Fruit fly (Drosophila melanogaster): ENCODE results near the gene Cyp313a5.

DNA sequence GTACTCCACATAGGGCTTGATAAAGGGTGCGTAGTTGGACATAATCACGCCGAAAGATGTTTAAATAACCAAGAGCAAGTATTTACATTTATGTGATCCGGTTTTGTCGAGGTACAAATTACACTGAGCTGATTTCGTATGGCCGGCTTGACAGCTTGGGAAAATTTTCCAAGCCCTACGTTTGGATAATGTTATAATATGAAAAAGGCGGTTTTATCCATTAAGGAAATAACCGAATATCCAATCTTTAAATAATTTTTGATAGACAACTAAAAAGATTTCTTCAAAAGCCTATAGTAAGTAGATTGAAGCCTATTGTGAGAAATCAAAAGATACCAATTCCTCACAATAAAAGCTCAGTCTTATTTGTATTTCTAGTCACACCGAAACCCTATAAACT lies 39.6 kb downstream of the Cyp313a5 start, which contains the start of the genes eIF3d2 and CG43450:
- no peak for TF ChIP-seq Myc (optimal IDR thresholded peaks at IDR 0.05)
- no peak for TF ChIP-seq psq (optimal IDR thresholded peaks at IDR 0.05)
- no peak for TF ChIP-seq Sin3A (optimal IDR thresholded peaks at IDR 0.05)
- no peak for TF ChIP-seq h (optimal IDR thresholded peaks at IDR 0.05)
- no peak for TF ChIP-seq ttk (optimal IDR thresholded peaks at IDR 0.05)
- TF ChIP-seq insv (optimal IDR thresholded peaks at IDR 0.05): no peak

Measured in Kc167 (cell line).